Fruit fly (Drosophila melanogaster): ENCODE measurements around the gene Sfp24C1.

The Sfp24C1 gene

DNA sequence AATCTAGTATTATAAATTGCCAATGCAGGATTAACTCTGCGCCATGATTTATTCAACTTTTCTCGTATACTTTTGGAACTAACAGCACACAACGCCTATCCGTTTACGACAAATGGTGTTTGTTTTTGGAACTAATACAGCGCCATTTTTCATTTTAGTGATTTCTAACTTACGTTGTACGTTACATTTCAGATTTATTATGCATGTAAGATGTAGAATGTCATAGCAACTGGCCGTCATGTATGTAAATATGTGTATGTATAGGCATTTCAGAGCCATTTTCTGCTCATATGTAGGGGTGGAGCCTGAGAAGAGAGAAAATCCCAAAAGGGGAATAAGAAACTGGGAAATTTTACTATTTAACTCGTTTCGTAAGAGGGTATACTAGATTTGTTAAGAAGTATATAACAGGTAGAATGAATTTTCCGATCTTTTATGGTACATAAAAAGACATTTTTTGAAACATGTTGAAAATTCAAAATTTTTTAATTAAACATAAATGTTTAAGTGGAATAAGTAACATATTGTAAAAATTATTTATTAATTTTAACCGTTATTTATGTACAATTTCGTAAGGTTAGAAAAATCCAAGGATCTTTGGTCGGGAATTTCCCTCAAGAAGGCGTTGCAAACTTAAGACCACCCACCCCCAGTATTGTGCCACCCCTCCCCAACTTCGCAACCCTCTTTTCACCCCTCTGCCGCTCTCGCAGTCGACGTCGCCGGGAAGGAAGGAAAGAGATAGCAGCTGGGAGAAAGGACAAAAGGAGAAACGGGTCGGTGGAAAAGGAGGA is 42.9 kb upstream of the Sfp24C1 start (continued):
- TF ChIP-seq CG18011 (GFP tag; optimal IDR thresholded peaks at IDR 0.05) (no peak), Xbp1 (GFP tag; optimal IDR thresholded peaks at IDR 0.05) (peak; percentile 77), CG6254 (GFP tag; optimal IDR thresholded peaks at IDR 0.05) (no peak), cato (GFP tag; optimal IDR thresholded peaks at IDR 0.05; ENCODE audit: borderline replicate concordance) (no peak), sd (tag; optimal IDR thresholded peaks at IDR 0.05) (peak; percentile 84), CG32767 (GFP tag; IDR thresholded peaks at IDR 0.05) (peak; percentile 80), twi (tag; optimal IDR thresholded peaks at IDR 0.05) (peak; percentile 35), D (optimal IDR thresholded peaks at IDR 0.05) (no peak), D (GFP tag; optimal IDR thresholded peaks at IDR 0.05) (no peak), disco-r (GFP tag; optimal IDR thresholded peaks at IDR 0.05) (peak; percentile 10), slbo (GFP tag; IDR thresholded peaks at IDR 0.05) (peak; percentile 52; the same call in 1 of the 2 replicates), CG30020 (tag; optimal IDR thresholded peaks at IDR 0.05) (no peak), jumu (GFP tag; optimal IDR thresholded peaks at IDR 0.05) (no peak), CG4707 (GFP tag; optimal IDR thresholded peaks at IDR 0.05) (no peak), Rfx (GFP tag; IDR thresholded peaks at IDR 0.05) (peak; percentile 70), pros (GFP tag; optimal IDR thresholded peaks at IDR 0.05) (peak; percentile 94), HmgZ (tag; optimal IDR thresholded peaks at IDR 0.05) (peak; percentile 92), wor (GFP tag; IDR thresholded peaks at IDR 0.05) (no peak), YL-1 (GFP tag; optimal IDR thresholded peaks at IDR 0.05) (no peak), bab2 (GFP tag; optimal IDR thresholded peaks at IDR 0.05) (peak; percentile 66), crol (GFP tag; IDR thresholded peaks at IDR 0.05) (peak; percentile 84), E2f2 (GFP tag; IDR thresholded peaks at IDR 0.05) (peak; percentile 53), Med (GFP tag) (peak; percentile 96), CG4360 (GFP tag; IDR thresholded peaks at IDR 0.05) (no peak), vnd (GFP tag; IDR thresholded peaks at IDR 0.05; ENCODE audit: partially characterized antibody) (no peak), sug (tag; optimal IDR thresholded peaks at IDR 0.05) (peak; percentile 54), CG14014 (GFP tag; IDR thresholded peaks at IDR 0.05) (0 out of 2 replicates have a peak, but pooled peaks have one; percentile 35), CG10267 (tag; optimal IDR thresholded peaks at IDR 0.05) (peak; percentile 62), Doc2 (GFP tag; IDR thresholded peaks at IDR 0.05) (no peak), CTCF (GFP tag; optimal IDR thresholded peaks at IDR 0.05) (peak; percentile 100), Jarid2 (GFP tag; optimal IDR thresholded peaks at IDR 0.05) (no peak), unpg (GFP tag; optimal IDR thresholded peaks at IDR 0.05) (peak; percentile 40), CG10431 (GFP tag; optimal IDR thresholded peaks at IDR 0.05) (no peak), klu (GFP tag; IDR thresholded peaks at IDR 0.05) (no peak), Bgb (GFP tag; IDR thresholded peaks at IDR 0.05; ENCODE audit: partially characterized antibody) (peak; percentile 89), chm (GFP tag; IDR thresholded peaks at IDR 0.05) (no peak), lola (GFP tag; optimal IDR thresholded peaks at IDR 0.05) (no peak), CG9727 (GFP tag; optimal IDR thresholded peaks at IDR 0.05) (peak; percentile 16), btn (GFP tag; optimal IDR thresholded peaks at IDR 0.05) (no peak), CG4404 (GFP tag; IDR thresholded peaks at IDR 0.05) (no peak), psq (GFP tag; optimal IDR thresholded peaks at IDR 0.05) (no peak), trh (GFP tag; optimal IDR thresholded peaks at IDR 0.05) (no peak), Dek (tag; optimal IDR thresholded peaks at IDR 0.05) (peak; percentile 31), CG9817 (tag; optimal IDR thresholded peaks at IDR 0.05) (peak; percentile 51), sc (optimal IDR thresholded peaks at IDR 0.05) (no peak), sc (GFP tag; optimal IDR thresholded peaks at IDR 0.05) (no peak), dmrt11E (tag; optimal IDR thresholded peaks at IDR 0.05) (peak; percentile 45), CG43689 (GFP tag; IDR thresholded peaks at IDR 0.05) (no peak), ase (GFP tag; IDR thresholded peaks at IDR 0.05) (peak; percentile 71; the same call in 2 of the 3 replicates), CG13775 (GFP tag; optimal IDR thresholded peaks at IDR 0.05) (no peak)
